Worm (Caenorhabditis elegans) whole organism, L4 larva: ENCODE results near the gene T05H4.3.

Experiments used
- T26A8.4 ChIP-seq: fragments of 200-800 bp; sonication (Bioruptor generic); IDR thresholded peaks from 2 replicates; pipeline ENCODE4 v1.3.6; 2022; ENCODE audit warnings: missing genetic modification characterization, missing compliant biosample characterization
- Y105C5A.15 ChIP-seq: fragments of 200-800 bp; sonication (Bioruptor generic); IDR thresholded peaks from 2 replicates; pipeline ENCODE4 v1.3.6; 2022; ENCODE audit warnings: missing genetic modification characterization, missing compliant biosample characterization
- Y48G9A.11 ChIP-seq: fragments of 200-800 bp; sonication (Bioruptor generic); IDR thresholded peaks from 2 replicates; pipeline ENCODE4 v1.3.6; 2022; ENCODE audit warnings: missing genetic modification reagents, missing genetic modification characterization, missing compliant biosample characterization
- Y75B8A.6 ChIP-seq: fragments of 200-800 bp; sonication (Bioruptor generic); IDR thresholded peaks from 2 replicates; pipeline ENCODE4 v1.3.6; 2022; ENCODE audit warnings: missing genetic modification reagents, missing genetic modification characterization, missing compliant biosample characterization
- ZK546.5 ChIP-seq, 2 experiments: sonication (generic microtip); optimal IDR thresholded peaks; 2 replicates each; lab custom pipeline; 2017; ENCODE audit warnings: missing biosample characterization in 2 of 2, missing genetic modification characterization in 2 of 2
- aha-1 ChIP-seq: fragments of 150-350 bp; peaks from one replicate; lab custom pipeline; 2014; ENCODE audit warnings: missing biosample characterization, missing genetic modification characterization
- ceh-44 ChIP-seq: fragments of 200-800 bp; sonication (Bioruptor generic); IDR thresholded peaks from 2 replicates; pipeline ENCODE4 v1.3.6; 2022; ENCODE audit warnings: missing genetic modification reagents, missing genetic modification characterization, missing compliant biosample characterization
- ces-1 ChIP-seq: fragments of 150-350 bp; sonication (generic microtip); optimal IDR thresholded peaks from 4 replicates; lab custom pipeline; 2014; ENCODE audit warnings: missing biosample characterization, missing genetic modification reagents, missing genetic modification characterization
- cey-2 ChIP-seq: sonication (generic microtip); optimal IDR thresholded peaks from 3 replicates; lab custom pipeline; 2017; ENCODE audit warnings: missing genetic modification characterization, mild to moderate bottlenecking, missing compliant biosample characterization, antibody characterized with exemption, borderline replicate concordance; ENCODE audit not compliant: insufficient read depth
- ctbp-1 ChIP-seq: fragments of 200-800 bp; sonication (Bioruptor generic); IDR thresholded peaks from 2 replicates; pipeline ENCODE4 v1.3.6; 2022; ENCODE audit warnings: missing genetic modification reagents, missing genetic modification characterization, missing compliant biosample characterization
- daf-16 ChIP-seq, 3 experiments: sonication (generic microtip); optimal IDR thresholded peaks; 2 replicates each; lab custom pipeline; 2016 to 2017; ENCODE audit warnings: missing genetic modification characterization in 3 of 3, missing genetic modification reagents in 3 of 3, mild to moderate bottlenecking in 2 of 3, missing compliant biosample characterization in 2 of 3, missing biosample characterization in 1 of 3, moderate library complexity in 1 of 3
- daf-19 ChIP-seq: fragments of 200-800 bp; sonication (Bioruptor generic); conservative IDR thresholded peaks from 2 replicates; pipeline ENCODE4 v1.3.6; 2022; ENCODE audit warnings: missing genetic modification characterization, missing compliant biosample characterization
- daf-8 ChIP-seq: fragments of 200-800 bp; sonication (Bioruptor generic); IDR thresholded peaks from 2 replicates; pipeline ENCODE4 v1.3.6; 2022; ENCODE audit warnings: missing genetic modification characterization, missing compliant biosample characterization
- duxl-1 ChIP-seq: sonication (generic microtip); optimal IDR thresholded peaks from 2 replicates; lab custom pipeline; 2016; ENCODE audit warnings: mild to moderate bottlenecking, missing genetic modification characterization, moderate library complexity, missing compliant biosample characterization; ENCODE audit not compliant: poor library complexity
- dve-1 ChIP-seq: sonication (generic microtip); optimal IDR thresholded peaks from 2 replicates; lab custom pipeline; 2017; ENCODE audit warnings: antibody characterized with exemption, mild to moderate bottlenecking, missing genetic modification characterization, missing compliant biosample characterization; ENCODE audit not compliant: insufficient read depth
- egl-43 ChIP-seq: fragments of 200-800 bp; sonication (Bioruptor generic); IDR thresholded peaks from 2 replicates; pipeline ENCODE4 v1.3.6; 2022; ENCODE audit warnings: missing genetic modification reagents, missing genetic modification characterization, missing compliant biosample characterization
- fos-1 ChIP-seq: fragments of 150-350 bp; optimal IDR thresholded peaks from 2 replicates; lab custom pipeline; 2014; ENCODE audit warnings: missing biosample characterization, missing genetic modification characterization
- hif-1 ChIP-seq, 2 experiments: sonication (generic microtip); optimal IDR thresholded peaks; 2 replicates each; lab custom pipeline; 2016 to 2017; ENCODE audit warnings: missing compliant biosample characterization in 2 of 2, missing genetic modification characterization in 2 of 2, missing genetic modification reagents in 2 of 2, missing genotype in 2 of 2, mild to moderate bottlenecking in 1 of 2
- hlh-11 ChIP-seq: fragments of 200-800 bp; sonication (Bioruptor generic); optimal IDR thresholded peaks from 2 replicates; lab custom pipeline; 2018; ENCODE audit warnings: mild to moderate bottlenecking, missing genetic modification characterization, missing compliant biosample characterization
- hlh-30 ChIP-seq: sonication (generic microtip); optimal IDR thresholded peaks from 2 replicates; lab custom pipeline; 2017; ENCODE audit warnings: antibody characterized with exemption, mild to moderate bottlenecking, missing genetic modification characterization, missing compliant biosample characterization; ENCODE audit not compliant: insufficient read depth
- lim-7 ChIP-seq: fragments of 200-800 bp; sonication (Bioruptor generic); IDR thresholded peaks from 2 replicates; pipeline ENCODE4 v1.3.6; 2022; ENCODE audit warnings: missing genetic modification characterization, missing compliant biosample characterization
- lin-1 ChIP-seq: fragments of 200-800 bp; sonication (Bioruptor generic); IDR thresholded peaks from 2 replicates; pipeline ENCODE4 v1.3.6; 2022; ENCODE audit warnings: missing genetic modification reagents, missing genetic modification characterization, missing compliant biosample characterization
- lir-3 ChIP-seq: sonication (generic microtip); optimal IDR thresholded peaks from 2 replicates; lab custom pipeline; 2016; ENCODE audit warnings: mild to moderate bottlenecking, missing genetic modification characterization, missing compliant biosample characterization
- madf-9 ChIP-seq: fragments of 200-800 bp; sonication (Bioruptor generic); conservative IDR thresholded peaks from 2 replicates; pipeline ENCODE4 v1.3.6; 2022; ENCODE audit warnings: missing genetic modification reagents, missing genetic modification characterization, missing compliant biosample characterization
- mdl-1 ChIP-seq, 2 experiments: fragments of 150-350 bp in 1 of 2; sonication (generic microtip) in 1 of 2; optimal IDR thresholded peaks; 2 replicates each; lab custom pipeline; 2014 to 2017; ENCODE audit warnings: missing biosample characterization in 2 of 2, missing genetic modification characterization in 2 of 2
- mep-1 ChIP-seq: fragments of 150-350 bp; sonication (generic microtip); optimal IDR thresholded peaks from 3 replicates; lab custom pipeline; 2014; ENCODE audit warnings: missing biosample characterization, missing genetic modification characterization
- mxl-2 ChIP-seq: fragments of 200-800 bp; sonication (Bioruptor generic); conservative IDR thresholded peaks from 2 replicates; pipeline ENCODE4 v1.3.6; 2022; ENCODE audit warnings: missing genetic modification reagents, missing genetic modification characterization, missing compliant biosample characterization
- mxl-3 ChIP-seq: fragments of 200-800 bp; sonication (Bioruptor generic); optimal IDR thresholded peaks from 2 replicates; lab custom pipeline; 2018; ENCODE audit warnings: mild to moderate bottlenecking, missing genetic modification characterization, missing compliant biosample characterization
- nhr-10 ChIP-seq: fragments of 150-350 bp; optimal IDR thresholded peaks from 2 replicates; lab custom pipeline; 2014; ENCODE audit warnings: missing biosample characterization, missing genetic modification characterization
- nhr-11 ChIP-seq: fragments of 150-350 bp; optimal IDR thresholded peaks from 2 replicates; lab custom pipeline; 2014; ENCODE audit warnings: missing biosample characterization, missing genetic modification characterization
- nhr-28 ChIP-seq: fragments of 150-350 bp; optimal IDR thresholded peaks from 2 replicates; lab custom pipeline; 2014; ENCODE audit warnings: missing biosample characterization, missing genetic modification characterization
- nhr-77 ChIP-seq: fragments of 150-350 bp; optimal IDR thresholded peaks from 2 replicates; lab custom pipeline; 2014; ENCODE audit warnings: missing biosample characterization, missing genetic modification characterization
- pha-4 ChIP-seq, 2 experiments: fragments of 150-350 bp in 1 of 2; fragments of 200-800 bp in 1 of 2; sonication (Bioruptor generic) in 1 of 2; IDR thresholded peaks in 1 of 2; optimal IDR thresholded peaks in 1 of 2; 2 replicates each; pipeline versions ENCODE4 v1.3.6 to Lab custom; 2014 to 2022; ENCODE audit warnings: missing genetic modification characterization in 2 of 2, missing genetic modification reagents in 2 of 2, missing biosample characterization in 1 of 2, missing compliant biosample characterization in 1 of 2
- pqm-1 ChIP-seq: sonication (generic microtip); optimal IDR thresholded peaks from 2 replicates; lab custom pipeline; 2017; ENCODE audit warnings: missing biosample characterization, missing genetic modification characterization
- sdz-12 ChIP-seq: fragments of 200-800 bp; sonication (Bioruptor generic); optimal IDR thresholded peaks from 2 replicates; lab custom pipeline; 2018; ENCODE audit warnings: mild to moderate bottlenecking, missing genetic modification characterization, missing compliant biosample characterization
- spr-1 ChIP-seq: sonication (generic microtip); optimal IDR thresholded peaks from 2 replicates; lab custom pipeline; 2016; ENCODE audit warnings: mild to moderate bottlenecking, missing genetic modification characterization, missing compliant biosample characterization
- spr-3 ChIP-seq: fragments of 200-800 bp; sonication (Bioruptor generic); optimal IDR thresholded peaks from 2 replicates; lab custom pipeline; 2018; ENCODE audit warnings: mild to moderate bottlenecking, missing genetic modification characterization, missing compliant biosample characterization
- unc-62 ChIP-seq, 3 experiments: fragments of 150-350 bp in 1 of 3; sonication (generic microtip); optimal IDR thresholded peaks in 2 of 3; peaks in 1 of 3; 1 replicate in 1 of 3; 2 replicates in 2 of 3; lab custom pipeline; 2014 to 2017; ENCODE audit warnings: missing biosample characterization in 3 of 3, missing genetic modification characterization in 3 of 3, missing genetic modification reagents in 3 of 3, missing genotype in 1 of 3
- vab-7 ChIP-seq: fragments of 200-800 bp; sonication (Bioruptor generic); IDR thresholded peaks from 2 replicates; pipeline ENCODE4 v1.3.6; 2022; ENCODE audit warnings: missing genetic modification reagents, missing genetic modification characterization, missing compliant biosample characterization
- zag-1 ChIP-seq: fragments of 150-350 bp; optimal IDR thresholded peaks from 2 replicates; lab custom pipeline; 2014; ENCODE audit warnings: missing biosample characterization, missing genetic modification characterization
- zfp-2 ChIP-seq: sonication (generic microtip); optimal IDR thresholded peaks from 2 replicates; lab custom pipeline; 2016; ENCODE audit warnings: mild to moderate bottlenecking, missing genetic modification characterization, missing compliant biosample characterization
- zip-11 ChIP-seq: fragments of 200-800 bp; sonication (Bioruptor generic); IDR thresholded peaks from 2 replicates; pipeline ENCODE4 v1.3.6; 2022; ENCODE audit warnings: missing genetic modification characterization, missing compliant biosample characterization
- zip-2 ChIP-seq: fragments of 150-350 bp; optimal IDR thresholded peaks from 2 replicates; lab custom pipeline; 2014; ENCODE audit warnings: missing biosample characterization, missing genetic modification characterization
- ztf-7 ChIP-seq: fragments of 150-350 bp; optimal IDR thresholded peaks from 2 replicates; lab custom pipeline; 2014; ENCODE audit warnings: missing biosample characterization, missing genetic modification characterization

The T05H4.3 gene

DNA sequence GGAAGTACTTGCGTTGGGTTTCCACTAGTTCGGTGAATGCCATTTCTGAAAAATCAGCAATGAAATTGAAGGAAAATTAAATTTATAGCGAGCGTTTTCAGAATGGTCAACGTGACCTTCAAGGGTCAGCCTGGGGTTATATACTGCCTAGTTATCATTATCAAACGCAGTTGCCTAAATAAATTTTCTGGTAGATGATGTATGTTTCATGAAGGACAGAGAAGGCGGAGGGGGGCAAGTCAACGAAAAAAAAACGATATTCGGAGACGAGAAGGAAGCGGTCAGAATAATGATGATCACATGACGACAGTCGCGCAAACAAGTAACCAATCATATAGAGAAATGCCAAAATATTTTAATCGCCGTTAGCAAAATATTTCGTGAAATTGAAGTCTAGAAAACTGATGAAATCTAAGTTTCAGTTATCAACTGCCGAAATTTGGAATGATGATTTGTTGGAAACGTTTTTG, 12.2 kb upstream of the T05H4.3 start, which contains the start of gene alh-4:
Gene alh-4 (minus strand): TSS at position 51 of the 470 bp plus-strand sequence.
- TF ChIP-seq daf-8 (no peak), ceh-44 (GFP tag; lab: Robert Waterston, UW) (no peak), daf-19 (GFP tag; lab: Robert Waterston, UW) (no peak), hlh-30 (peak; percentile 39), nhr-28 (tag; lab: Kevin White, UChicago) (peak; percentile 44), hif-1 (tag; optimal IDR thresholded peaks at IDR 0.05; lab: Kevin White, UChicago) (no peak), hlh-11 (tag; lab: Kevin White, UChicago) (peak; percentile 28), nhr-10 (tag; lab: Kevin White, UChicago) (no peak), Y48G9A.11 (GFP tag; lab: Robert Waterston, UW) (no peak), cey-2 (tag; lab: Kevin White, UChicago) (peak; percentile 45), unc-62 (GFP tag; optimal IDR thresholded peaks at IDR 0.05 in 1 of 2; lab: Kevin White, UChicago) (peak in 1 of 2 experiments; percentile 85), unc-62 (tag; optimal IDR thresholded peaks at IDR 0.05; lab: Kevin White, UChicago) (no peak), sdz-12 (GFP tag; lab: Kevin White, UChicago) (no peak)
- TF ChIP-seq, all 104 proteins: peak for 5

DNA sequence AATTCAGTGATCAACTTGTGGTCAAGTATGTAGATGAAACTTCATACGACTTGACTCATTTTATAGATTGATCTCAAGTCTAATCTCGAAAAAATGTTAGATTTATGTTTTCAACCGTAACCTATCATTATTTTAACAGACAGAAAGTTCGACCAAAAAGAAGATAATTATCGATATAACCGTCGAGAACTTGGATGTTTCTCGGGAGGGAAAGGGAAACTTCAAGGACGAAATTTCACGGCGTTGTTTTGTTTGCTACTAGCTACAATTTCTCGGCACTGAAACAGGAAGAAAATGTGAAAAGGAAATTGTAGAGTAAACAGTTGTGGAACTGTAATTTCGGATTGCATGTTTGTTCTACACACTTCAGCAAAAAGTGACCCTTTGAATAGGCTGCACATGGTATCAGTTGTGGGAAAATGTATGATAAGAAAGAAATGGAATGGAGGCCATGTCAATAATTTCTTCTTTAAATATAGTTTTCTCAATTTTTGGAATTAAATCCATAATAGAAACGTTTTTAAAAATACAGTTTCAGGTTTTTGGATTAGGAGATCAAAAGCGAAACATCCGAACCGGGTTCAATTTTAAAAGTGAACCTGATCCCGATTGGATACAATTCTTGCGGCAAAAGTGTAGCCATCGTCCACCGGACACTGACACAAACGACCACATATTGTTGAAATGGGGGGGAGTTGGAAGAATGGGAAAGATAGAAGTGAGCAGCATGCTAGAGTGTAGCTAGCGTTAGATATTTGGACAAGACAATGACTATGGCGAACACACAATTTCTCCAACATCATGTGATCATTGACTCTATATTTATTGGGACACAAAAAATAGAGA, 11.4 kb upstream of the T05H4.3 start:
- no peak for TF ChIP-seq spr-1 (tag; lab: Kevin White, UChicago)
- TF ChIP-seq ces-1 (GFP tag; lab: Kevin White, UChicago): no peak
- TF ChIP-seq nhr-11: no peak
- no peak for TF ChIP-seq sdz-12 (GFP tag; lab: Kevin White, UChicago)
- TF ChIP-seq duxl-1: no peak
- TF ChIP-seq hlh-11 (tag; lab: Kevin White, UChicago): peak; percentile 23
- TF ChIP-seq madf-9 (GFP tag; lab: Robert Waterston, UW): no peak
- TF ChIP-seq spr-3 (GFP tag; lab: Kevin White, UChicago): no peak
- no peak for TF ChIP-seq ztf-7 (tag; lab: Kevin White, UChicago)
- no peak for TF ChIP-seq daf-16 (GFP tag; optimal IDR thresholded peaks at IDR 0.05; lab: Kevin White, UChicago)
- TF ChIP-seq daf-16 (tag; optimal IDR thresholded peaks at IDR 0.05; lab: Kevin White, UChicago): peak; percentile 60
- no peak for TF ChIP-seq mxl-2
- TF ChIP-seq zag-1 (tag; lab: Kevin White, UChicago): no peak
- TF ChIP-seq lim-7 (GFP tag; lab: Robert Waterston, UW): no peak
- TF ChIP-seq pha-4 (GFP tag; IDR thresholded peaks at IDR 0.05; lab: Robert Waterston, UW): no peak
- no peak for TF ChIP-seq pha-4 (tag; optimal IDR thresholded peaks at IDR 0.05; lab: Kevin White, UChicago)
- peak; percentile 10 for TF ChIP-seq aha-1 (tag; lab: Kevin White, UChicago)
- TF ChIP-seq zfp-2 (tag; lab: Kevin White, UChicago): no peak
- TF ChIP-seq ctbp-1 (GFP tag; lab: Robert Waterston, UW): no peak
- peak; percentile 53 for TF ChIP-seq dve-1
- TF ChIP-seq Y75B8A.6 (GFP tag; lab: Robert Waterston, UW): no peak
- TF ChIP-seq Y105C5A.15: no peak
- TF ChIP-seq hlh-30: peak; percentile 39
- peak; percentile 65 for TF ChIP-seq pqm-1
- no peak for TF ChIP-seq mxl-3 (GFP tag; lab: Kevin White, UChicago)
- no peak for TF ChIP-seq lin-1
- TF ChIP-seq mdl-1 (tag; optimal IDR thresholded peaks at IDR 0.05; lab: Kevin White, UChicago): peak in 1 of 2 experiments; percentile 7
- TF ChIP-seq zip-2: no peak
- no peak for TF ChIP-seq vab-7 (GFP tag; lab: Robert Waterston, UW)
- no peak for TF ChIP-seq zip-11 (GFP tag; lab: Robert Waterston, UW)
- TF ChIP-seq egl-43: no peak
- TF ChIP-seq T26A8.4 (GFP tag; lab: Robert Waterston, UW): no peak
- no peak for TF ChIP-seq fos-1 (tag; lab: Kevin White, UChicago)
- peak in 1 of 2 experiments; percentile 83 for TF ChIP-seq unc-62 (GFP tag; optimal IDR thresholded peaks at IDR 0.05 in 1 of 2; lab: Kevin White, UChicago)
- TF ChIP-seq unc-62 (tag; optimal IDR thresholded peaks at IDR 0.05; lab: Kevin White, UChicago): no peak
- TF ChIP-seq nhr-77: no peak
- no peak for TF ChIP-seq lir-3 (tag; lab: Kevin White, UChicago)
- no peak for TF ChIP-seq ZK546.5 (tag; optimal IDR thresholded peaks at IDR 0.05; lab: Kevin White, UChicago)
- TF ChIP-seq mep-1 (tag; lab: Kevin White, UChicago): peak; percentile 32
